Worm (Caenorhabditis elegans) whole organism, L4 larva: ENCODE results near the gene K08A2.2.
A peak's percentile ranks its signal among the peaks of the same experiment; 100 is the strongest.
"Not testable (repeated sequence)": the region's sequence is repeated elsewhere in the genome, so short reads cannot be mapped to it uniquely, and the experiment has no call there.

Experiments
- D1046.2 ChIP-seq: fragments of 200-800 bp; sonication (Bioruptor generic); IDR thresholded peaks from 2 replicates; pipeline ENCODE4 v1.3.6; 2022; ENCODE audit warnings: missing genetic modification characterization, missing compliant biosample characterization
- F26F4.8 ChIP-seq: fragments of 200-800 bp; sonication (Bioruptor generic); conservative IDR thresholded peaks from 2 replicates; pipeline ENCODE4 v1.3.6; 2022; ENCODE audit warnings: missing genetic modification characterization, missing compliant biosample characterization
- T20F7.1 ChIP-seq: fragments of 200-800 bp; sonication (Bioruptor generic); optimal IDR thresholded peaks from 2 replicates; lab custom pipeline; 2018; ENCODE audit warnings: mild to moderate bottlenecking, missing genetic modification characterization, missing compliant biosample characterization
- Y48G9A.11 ChIP-seq: fragments of 200-800 bp; sonication (Bioruptor generic); IDR thresholded peaks from 2 replicates; pipeline ENCODE4 v1.3.6; 2022; ENCODE audit warnings: missing genetic modification reagents, missing genetic modification characterization, missing compliant biosample characterization
- ZK337.2 ChIP-seq: fragments of 200-800 bp; sonication (Bioruptor generic); IDR thresholded peaks from 2 replicates; pipeline ENCODE4 v1.3.6; 2022; ENCODE audit warnings: missing genetic modification reagents, missing genetic modification characterization, missing compliant biosample characterization
- aha-1 ChIP-seq: fragments of 150-350 bp; peaks from one replicate; lab custom pipeline; 2014; ENCODE audit warnings: missing biosample characterization, missing genetic modification characterization
- arid-1 ChIP-seq: fragments of 200-800 bp; sonication (Bioruptor generic); conservative IDR thresholded peaks from 2 replicates; pipeline ENCODE4 v1.3.6; 2022; ENCODE audit warnings: missing genetic modification reagents, missing genetic modification characterization, missing compliant biosample characterization
- ceh-20 ChIP-seq: fragments of 200-800 bp; sonication (Bioruptor generic); IDR thresholded peaks from 2 replicates; pipeline ENCODE4 v1.3.6; 2022; ENCODE audit warnings: missing genetic modification reagents, missing genetic modification characterization, missing compliant biosample characterization
- ceh-28 ChIP-seq: fragments of 150-350 bp; optimal IDR thresholded peaks from 2 replicates; lab custom pipeline; 2014; ENCODE audit warnings: missing biosample characterization, missing genetic modification reagents, missing genetic modification characterization
- ceh-62 ChIP-seq: sonication (generic microtip); optimal IDR thresholded peaks from 2 replicates; lab custom pipeline; 2017; ENCODE audit warnings: missing biosample characterization, missing genetic modification characterization
- dmd-8 ChIP-seq: fragments of 200-800 bp; sonication (Bioruptor generic); IDR thresholded peaks from 2 replicates; pipeline ENCODE4 v1.3.6; 2022; ENCODE audit warnings: missing genetic modification characterization, missing compliant biosample characterization
- dpl-1 ChIP-seq: fragments of 150-350 bp; optimal IDR thresholded peaks from 2 replicates; lab custom pipeline; 2014; ENCODE audit warnings: missing biosample characterization, missing genetic modification reagents, missing genetic modification characterization
- egl-27 ChIP-seq: sonication (generic microtip); optimal IDR thresholded peaks from 3 replicates; lab custom pipeline; 2017; ENCODE audit warnings: missing biosample characterization, missing genetic modification reagents, missing genetic modification characterization
- fkh-10 ChIP-seq: fragments of 150-350 bp; optimal IDR thresholded peaks from 2 replicates; lab custom pipeline; 2014; ENCODE audit warnings: missing biosample characterization, missing genetic modification reagents, missing genetic modification characterization
- fos-1 ChIP-seq: fragments of 150-350 bp; optimal IDR thresholded peaks from 2 replicates; lab custom pipeline; 2014; ENCODE audit warnings: missing biosample characterization, missing genetic modification characterization
- gei-8 ChIP-seq: fragments of 200-800 bp; sonication (Bioruptor generic); optimal IDR thresholded peaks from 2 replicates; lab custom pipeline; 2018; ENCODE audit warnings: mild to moderate bottlenecking, missing genetic modification characterization, missing compliant biosample characterization
- hlh-30 ChIP-seq: sonication (generic microtip); optimal IDR thresholded peaks from 2 replicates; lab custom pipeline; 2017; ENCODE audit warnings: antibody characterized with exemption, mild to moderate bottlenecking, missing genetic modification characterization, missing compliant biosample characterization; ENCODE audit not compliant: insufficient read depth
- lin-38 ChIP-seq: fragments of 200-800 bp; sonication (Bioruptor generic); IDR thresholded peaks from 2 replicates; pipeline ENCODE4 v1.3.6; 2022; ENCODE audit warnings: missing genetic modification reagents, missing genetic modification characterization, missing compliant biosample characterization
- lin-39 ChIP-seq: fragments of 150-350 bp; optimal IDR thresholded peaks from 2 replicates; lab custom pipeline; 2014; ENCODE audit warnings: missing biosample characterization, missing genetic modification reagents, missing genetic modification characterization
- lsy-2 ChIP-seq, 2 experiments: fragments of 150-350 bp in 1 of 2; sonication (generic microtip) in 1 of 2; optimal IDR thresholded peaks; 2 replicates each; lab custom pipeline; 2014 to 2017; ENCODE audit warnings: missing biosample characterization in 2 of 2, missing genetic modification characterization in 2 of 2
- mes-2 ChIP-seq: sonication (generic microtip); optimal IDR thresholded peaks from 2 replicates; lab custom pipeline; 2016; ENCODE audit warnings: missing genotype, mild to moderate bottlenecking, missing genetic modification characterization, missing compliant biosample characterization; ENCODE audit not compliant: poor library complexity, severe bottlenecking
- mxl-2 ChIP-seq: fragments of 200-800 bp; sonication (Bioruptor generic); conservative IDR thresholded peaks from 2 replicates; pipeline ENCODE4 v1.3.6; 2022; ENCODE audit warnings: missing genetic modification reagents, missing genetic modification characterization, missing compliant biosample characterization
- nhr-102 ChIP-seq: sonication (generic microtip); optimal IDR thresholded peaks from 2 replicates; lab custom pipeline; 2016; ENCODE audit warnings: mild to moderate bottlenecking, missing genetic modification characterization, moderate library complexity, missing compliant biosample characterization
- nhr-6 ChIP-seq: fragments of 150-350 bp; optimal IDR thresholded peaks from 2 replicates; lab custom pipeline; 2014; ENCODE audit warnings: missing biosample characterization, missing genetic modification characterization
- pha-4 ChIP-seq, 2 experiments: fragments of 150-350 bp in 1 of 2; fragments of 200-800 bp in 1 of 2; sonication (Bioruptor generic) in 1 of 2; IDR thresholded peaks in 1 of 2; optimal IDR thresholded peaks in 1 of 2; 2 replicates each; pipeline versions ENCODE4 v1.3.6 to Lab custom; 2014 to 2022; ENCODE audit warnings: missing genetic modification characterization in 2 of 2, missing genetic modification reagents in 2 of 2, missing biosample characterization in 1 of 2, missing compliant biosample characterization in 1 of 2
- set-16 ChIP-seq: fragments of 200-800 bp; sonication (Bioruptor generic); IDR thresholded peaks from 2 replicates; pipeline ENCODE4 v1.3.6; 2022; ENCODE audit warnings: missing genetic modification reagents, missing genetic modification characterization, missing compliant biosample characterization
- snpc-1.2 ChIP-seq: fragments of 200-800 bp; sonication (Bioruptor generic); IDR thresholded peaks from 2 replicates; pipeline ENCODE4 v1.3.6; 2022; ENCODE audit warnings: missing genetic modification reagents, missing genetic modification characterization, missing compliant biosample characterization
- spr-1 ChIP-seq: sonication (generic microtip); optimal IDR thresholded peaks from 2 replicates; lab custom pipeline; 2016; ENCODE audit warnings: mild to moderate bottlenecking, missing genetic modification characterization, missing compliant biosample characterization
- tra-1 ChIP-seq: fragments of 200-800 bp; sonication (Bioruptor generic); IDR thresholded peaks from 2 replicates; pipeline ENCODE4 v1.3.6; 2022; ENCODE audit warnings: missing genetic modification reagents, missing genetic modification characterization, missing compliant biosample characterization
- vab-7 ChIP-seq: fragments of 200-800 bp; sonication (Bioruptor generic); IDR thresholded peaks from 2 replicates; pipeline ENCODE4 v1.3.6; 2022; ENCODE audit warnings: missing genetic modification reagents, missing genetic modification characterization, missing compliant biosample characterization

Gene K08A2.2

ce11 chrII:3031292-3031691 lies 39.9 kb downstream of the K08A2.2 start:
- TF ChIP-seq dmd-8 (GFP tag; lab: Robert Waterston, UW) (0 out of 2 replicates have a peak, but pooled peaks have one; percentile 59), F26F4.8 (GFP tag; lab: Robert Waterston, UW) (0 out of 2 replicates have a peak, but pooled peaks have one; percentile 17), pha-4 (GFP tag; IDR thresholded peaks at IDR 0.05; lab: Robert Waterston, UW) (peak; percentile 45; the same call in 1 of the 2 replicates), lin-38 (GFP tag; lab: Robert Waterston, UW) (peak; percentile 47), tra-1 (0 out of 2 replicates have a peak, but pooled peaks have one; percentile 33), vab-7 (GFP tag; lab: Robert Waterston, UW) (0 out of 2 replicates have a peak, but pooled peaks have one; percentile 10)
- TF ChIP-seq pha-4 (tag; optimal IDR thresholded peaks at IDR 0.05; lab: Kevin White, UChicago): not testable (repeated sequence)

- not testable (repeated sequence) for TF ChIP-seq Y48G9A.11 (GFP tag; lab: Robert Waterston, UW); mes-2; nhr-6 (tag; lab: Kevin White, UChicago)
These were observed 41.1 kb downstream of the K08A2.2 start, which contains the start of gene B0454.6 for ce11 chrII:3032480-3032879. Gene B0454.6, plus strand, starts transcription at chrII:3032780.

- TF ChIP-seq nhr-102 (no peak), fos-1 (tag; lab: Kevin White, UChicago) (no peak), T20F7.1 (GFP tag; lab: Kevin White, UChicago) (no peak), spr-1 (tag; lab: Kevin White, UChicago) (no peak), Y48G9A.11 (GFP tag; lab: Robert Waterston, UW) (no peak), mxl-2 (GFP tag; lab: Robert Waterston, UW) (no peak), set-16 (GFP tag; lab: Robert Waterston, UW) (peak; percentile 75), D1046.2 (GFP tag; lab: Robert Waterston, UW) (no peak), hlh-30 (tag; lab: Kevin White, UChicago) (no peak), pha-4 (GFP tag; IDR thresholded peaks at IDR 0.05; lab: Robert Waterston, UW) (no peak), pha-4 (tag; optimal IDR thresholded peaks at IDR 0.05; lab: Kevin White, UChicago) (no peak), ceh-28 (peak; percentile 55)
These were observed 43.5 kb downstream of the K08A2.2 start for ce11 chrII:3034914-3035313.

ce11 chrII:3036344-3036743 lies 44.9 kb downstream of the K08A2.2 start:
- 0 out of 2 replicates have a peak, but pooled peaks have one; percentile 10 for TF ChIP-seq ZK337.2
- TF ChIP-seq aha-1: peak; percentile 81
- TF ChIP-seq ceh-62: no peak
- TF ChIP-seq tra-1: 0 out of 2 replicates have a peak, but pooled peaks have one; percentile 16
- TF ChIP-seq ceh-20 (GFP tag; lab: Robert Waterston, UW): peak; percentile 23; the same call in 1 of the 2 replicates
- peak; percentile 45 for TF ChIP-seq lin-38 (GFP tag; lab: Robert Waterston, UW)

ce11 chrII:3038453-3038909 lies 47.1 kb downstream of the K08A2.2 start, which contains the start of the genes B0454.26 and B0454.5:
Gene B0454.26, minus strand, starts transcription at chrII:3038553.
Gene B0454.5, plus strand, starts transcription at chrII:3038859.
- TF ChIP-seq dpl-1 (GFP tag; lab: Kevin White, UChicago): no peak
- no peak for TF ChIP-seq snpc-1.2 (GFP tag; lab: Robert Waterston, UW)
- TF ChIP-seq arid-1 (GFP tag; lab: Robert Waterston, UW): no peak
- TF ChIP-seq pha-4 (GFP tag; IDR thresholded peaks at IDR 0.05; lab: Robert Waterston, UW): no peak
- no peak for TF ChIP-seq pha-4 (tag; optimal IDR thresholded peaks at IDR 0.05; lab: Kevin White, UChicago)

ce11 chrII:3043358-3043757 lies 52.0 kb downstream of the K08A2.2 start, which contains the start of gene B0454.8:
Gene B0454.8, minus strand, starts transcription at chrII:3043458.
- TF ChIP-seq lsy-2 (tag; optimal IDR thresholded peaks at IDR 0.05; lab: Kevin White, UChicago) (no peak), fkh-10 (no peak), egl-27 (tag; lab: Kevin White, UChicago) (no peak), lin-39 (tag; lab: Kevin White, UChicago) (no peak), gei-8 (GFP tag; lab: Kevin White, UChicago) (no peak)
